Worm (Caenorhabditis elegans) whole organism, young adult: ENCODE data around the gene ceh-43.

ENCODE experiments used
- B0261.1 ChIP-seq: sonication (generic microtip); optimal IDR thresholded peaks from 2 replicates; lab custom pipeline; 2016; ENCODE audit warnings: mild to moderate bottlenecking, missing genetic modification characterization, moderate library complexity, missing compliant biosample characterization
- ama-1 ChIP-seq, 3 experiments: fragments of 150-350 bp in 1 of 3; sonication (generic microtip) in 2 of 3; optimal IDR thresholded peaks; 2 replicates each; lab custom pipeline; 2014 to 2018; ENCODE audit warnings: missing biosample characterization in 2 of 3, missing genetic modification characterization in 2 of 3, missing genetic modification reagents in 2 of 3
- ceh-91 ChIP-seq: fragments of 200-800 bp; sonication (Bioruptor generic); IDR thresholded peaks from 2 replicates; pipeline ENCODE4 v1.3.6; 2022; ENCODE audit warnings: missing genetic modification reagents, missing genetic modification characterization, missing compliant biosample characterization
- dox-1 ChIP-seq: fragments of 200-800 bp; sonication (Bioruptor generic); IDR thresholded peaks from 2 replicates; pipeline ENCODE4 v1.3.6; 2022; ENCODE audit warnings: missing genetic modification reagents, missing genetic modification characterization, missing compliant biosample characterization
- gei-17 ChIP-seq: fragments of 200-800 bp; sonication (Bioruptor generic); optimal IDR thresholded peaks from 2 replicates; lab custom pipeline; 2018; ENCODE audit warnings: mild to moderate bottlenecking, missing genetic modification characterization, missing compliant biosample characterization
- lir-1 ChIP-seq: fragments of 200-800 bp; sonication (Bioruptor generic); conservative IDR thresholded peaks from 2 replicates; pipeline ENCODE4 v1.3.6; 2022; ENCODE audit warnings: missing genetic modification reagents, missing genetic modification characterization, missing compliant biosample characterization
- snpc-4 ChIP-seq, 5 experiments: fragments of 150-350 bp in 1 of 5; sonication (generic microtip) in 4 of 5; optimal IDR thresholded peaks; 2 replicates each; lab custom pipeline; 2014 to 2018; ENCODE audit warnings: missing genetic modification characterization in 5 of 5, missing biosample characterization in 3 of 5, antibody characterized with exemption in 2 of 5, mild to moderate bottlenecking in 2 of 5, missing compliant biosample characterization in 2 of 5, missing genotype in 2 of 5, moderate library complexity in 2 of 5, missing genetic modification reagents in 1 of 5

DNA sequence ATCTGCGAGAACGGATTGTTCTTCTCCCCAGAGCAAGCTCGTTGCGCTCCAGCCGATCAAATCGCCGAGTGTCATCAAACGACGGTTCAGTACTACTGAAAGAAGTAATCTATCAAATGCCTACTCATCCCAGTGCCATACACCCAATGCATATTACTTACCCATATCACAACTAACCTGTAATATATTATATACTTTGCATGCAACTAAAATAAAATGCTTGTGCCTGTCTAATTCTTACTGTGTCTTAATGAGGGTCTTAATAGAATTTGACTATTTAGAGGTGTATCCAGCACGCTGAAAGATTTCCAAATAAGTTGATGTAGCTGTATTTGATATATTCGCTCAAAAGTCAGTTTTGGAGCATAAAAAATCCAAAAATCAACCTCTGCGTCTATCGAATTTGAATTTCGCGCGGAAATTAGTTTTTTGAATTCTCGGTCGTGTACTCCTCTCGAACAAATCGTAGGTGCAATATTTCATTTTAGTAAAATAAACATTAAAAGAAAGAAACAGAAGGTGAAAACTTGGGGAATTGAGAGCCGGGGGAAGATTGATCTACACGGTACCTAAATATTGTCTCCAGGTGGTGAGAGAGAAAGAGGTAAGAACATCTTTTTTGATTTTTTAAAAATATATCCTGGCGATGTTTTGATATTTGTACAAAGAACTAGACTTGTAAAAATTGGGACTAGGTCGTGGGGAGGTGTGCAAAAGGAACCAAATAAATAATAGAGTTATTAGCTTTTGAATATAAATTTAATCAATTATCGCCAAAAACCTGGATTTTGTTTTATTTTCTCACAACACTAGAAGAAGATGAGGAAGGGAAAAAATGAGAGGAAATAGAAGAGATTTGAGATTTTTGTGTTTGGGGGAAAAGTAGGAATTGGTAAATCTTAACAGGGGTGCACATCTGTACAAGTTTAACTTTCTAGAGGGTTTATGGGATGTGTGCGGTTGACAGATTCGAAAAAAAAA lies 41.7 kb upstream of the ceh-43 start:
- TF ChIP-seq ceh-91 (GFP tag; lab: Robert Waterston, UW) (peak; percentile 57), lir-1 (GFP tag; lab: Robert Waterston, UW) (no peak; the same call in 1 of the 2 replicates), snpc-4 (GFP tag; optimal IDR thresholded peaks at IDR 0.05; lab: Kevin White, UChicago) (no peak), snpc-4 (tag; optimal IDR thresholded peaks at IDR 0.05; lab: Kevin White, UChicago) (peak in 2 of 4 experiments; percentile 45 to 49), dox-1 (GFP tag; lab: Robert Waterston, UW) (peak; percentile 63), B0261.1 (tag; lab: Kevin White, UChicago) (peak; percentile 27), gei-17 (GFP tag; lab: Kevin White, UChicago) (peak; percentile 17), ama-1 (optimal IDR thresholded peaks at IDR 0.05; lab: Kevin White, UChicago) (peak; percentile 17), ama-1 (GFP tag; optimal IDR thresholded peaks at IDR 0.05; lab: Kevin White, UChicago) (peak; percentile 18 to 39)
